Worm (Caenorhabditis elegans): Measurements from ENCODE around the gene cest-9.1.

The cest-9.1 gene

DNA sequence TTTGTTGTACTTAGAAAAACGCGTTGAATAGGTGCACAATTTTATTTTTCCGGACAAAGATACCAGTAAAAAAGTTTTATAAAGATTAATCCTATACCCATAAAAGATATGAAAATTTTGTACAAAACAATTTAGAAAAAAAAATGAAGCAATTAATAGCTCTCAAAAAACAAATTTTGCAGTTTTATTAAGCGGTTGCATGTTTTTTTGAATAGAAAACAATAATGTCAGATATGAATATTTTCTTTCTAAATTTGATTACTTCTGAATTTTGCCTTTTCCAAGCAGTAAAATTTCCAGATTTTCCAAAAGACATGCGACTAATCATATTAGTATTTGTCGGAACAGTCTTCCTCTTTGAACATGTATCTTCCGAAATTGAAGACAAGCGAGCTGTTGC is 9.0 kb upstream of the cest-9.1 start, which contains the start of gene C23H4.8:
Gene C23H4.8 (plus strand): TSS at position 301 of the 400 bp plus-strand sequence.
- no peak for TF ChIP-seq unc-3 (GFP tag; conservative IDR thresholded peaks at IDR 0.05)
- no peak for TF ChIP-seq unc-3 (tag; optimal IDR thresholded peaks at IDR 0.05)
- no peak for TF ChIP-seq ceh-9 (tag; optimal IDR thresholded peaks at IDR 0.05)
- no peak for TF ChIP-seq unc-42 (tag; optimal IDR thresholded peaks at IDR 0.05)
- TF ChIP-seq ahr-1 (tag; optimal IDR thresholded peaks at IDR 0.05) = no peak

DNA sequence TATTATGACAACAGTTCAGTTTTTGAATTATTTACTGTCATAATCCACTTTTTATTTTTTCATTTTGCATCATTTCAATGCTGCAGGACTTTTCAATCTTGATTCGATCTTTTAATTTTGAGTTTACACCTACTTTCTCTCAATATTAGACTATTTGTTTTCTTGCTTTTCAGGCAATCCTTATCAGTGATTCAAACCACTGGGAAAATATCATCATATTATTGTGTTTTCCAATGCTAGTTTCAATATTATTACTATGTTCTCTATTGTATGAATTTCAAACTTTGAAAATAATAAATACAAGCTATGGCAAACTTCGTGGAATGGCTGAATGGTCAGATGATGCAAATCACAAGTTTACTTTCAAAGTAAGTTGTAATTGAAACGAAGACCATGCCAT is 6.5 kb upstream of the cest-9.1 start, which contains the start of gene cest-8:
Gene cest-8 (plus strand): TSS at position 184 of the 400 bp plus-strand sequence.
- TF ChIP-seq K09A11.1 (tag; optimal IDR thresholded peaks at IDR 0.05; ENCODE audit: insufficient read depth) (no peak), unc-55 (GFP tag; optimal IDR thresholded peaks at IDR 0.05) (no peak), fkh-10 (GFP tag; optimal IDR thresholded peaks at IDR 0.05) (no peak), dve-1 (tag; optimal IDR thresholded peaks at IDR 0.05) (no peak), mec-3 (tag; optimal IDR thresholded peaks at IDR 0.05; ENCODE audit: borderline replicate concordance) (no peak), ceh-14 (tag; optimal IDR thresholded peaks at IDR 0.05) (no peak), ceh-45 (GFP tag; IDR thresholded peaks at IDR 0.05) (no peak), hlh-8 (tag; optimal IDR thresholded peaks at IDR 0.05) (no peak), unc-42 (tag; optimal IDR thresholded peaks at IDR 0.05) (no peak), tbx-7 (tag; optimal IDR thresholded peaks at IDR 0.05) (no peak), ahr-1 (tag; optimal IDR thresholded peaks at IDR 0.05) (no peak), fax-1 (tag; optimal IDR thresholded peaks at IDR 0.05) (no peak), nfya-1 (tag; optimal IDR thresholded peaks at IDR 0.05) (no peak)

DNA sequence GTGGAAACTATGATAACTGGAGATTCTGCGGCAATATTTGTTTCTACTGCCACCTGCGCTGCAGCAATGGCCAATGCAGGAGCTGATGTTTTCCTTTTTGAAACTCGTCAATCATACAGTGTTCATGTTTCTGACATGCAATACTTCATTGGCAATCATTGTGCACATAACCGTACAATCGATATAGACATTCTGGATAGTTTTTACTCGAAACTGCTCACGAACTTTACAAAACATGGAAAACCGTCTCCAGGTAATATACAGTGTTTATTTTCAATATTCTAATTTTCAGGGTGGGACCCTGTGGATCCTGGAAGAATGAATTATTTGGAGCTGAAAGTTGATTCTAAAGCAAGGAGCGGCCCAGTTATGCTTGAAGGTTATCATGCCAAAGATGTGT is 4.2 kb upstream of the cest-9.1 start, which contains the start of gene cest-9.2:
Gene cest-9.2 (plus strand): TSS at position 301 of the 400 bp plus-strand sequence.
- TF ChIP-seq unc-86 (tag; optimal IDR thresholded peaks at IDR 0.05) (no peak), ref-2 (tag; optimal IDR thresholded peaks at IDR 0.05) (no peak)

DNA sequence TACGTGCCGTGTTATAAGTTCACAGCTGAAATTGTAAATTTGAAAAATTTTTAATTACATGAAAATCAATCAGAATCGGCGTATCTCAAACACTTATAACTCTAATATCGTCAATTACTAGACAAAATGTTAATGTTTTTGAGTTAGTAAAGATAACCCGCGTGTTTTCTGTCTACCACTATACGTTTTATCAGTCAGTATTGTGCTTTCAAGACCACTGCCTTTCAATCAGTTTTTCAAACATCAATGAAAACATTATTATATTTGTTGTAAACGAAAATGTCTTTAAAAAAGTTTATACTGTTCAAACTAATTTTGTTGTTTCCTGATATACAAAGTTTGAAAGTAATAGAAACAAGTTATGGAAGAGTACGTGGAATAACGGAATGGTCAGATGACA is 3.3 kb upstream of the cest-9.1 start:
- TF ChIP-seq hlh-30 (tag; optimal IDR thresholded peaks at IDR 0.05; ENCODE audit: insufficient read depth) (no peak), sox-4 (tag; optimal IDR thresholded peaks at IDR 0.05) (no peak), elt-4 (tag; optimal IDR thresholded peaks at IDR 0.05) (no peak), ceh-48 (tag; optimal IDR thresholded peaks at IDR 0.05) (no peak), mec-3 (tag; optimal IDR thresholded peaks at IDR 0.05; ENCODE audit: borderline replicate concordance) (no peak), ceh-45 (GFP tag; IDR thresholded peaks at IDR 0.05) (no peak), lim-6 (tag; optimal IDR thresholded peaks at IDR 0.05) (no peak), ceh-6 (GFP tag; optimal IDR thresholded peaks at IDR 0.05) (no peak), ztf-16 (tag; optimal IDR thresholded peaks at IDR 0.05) (no peak)

DNA sequence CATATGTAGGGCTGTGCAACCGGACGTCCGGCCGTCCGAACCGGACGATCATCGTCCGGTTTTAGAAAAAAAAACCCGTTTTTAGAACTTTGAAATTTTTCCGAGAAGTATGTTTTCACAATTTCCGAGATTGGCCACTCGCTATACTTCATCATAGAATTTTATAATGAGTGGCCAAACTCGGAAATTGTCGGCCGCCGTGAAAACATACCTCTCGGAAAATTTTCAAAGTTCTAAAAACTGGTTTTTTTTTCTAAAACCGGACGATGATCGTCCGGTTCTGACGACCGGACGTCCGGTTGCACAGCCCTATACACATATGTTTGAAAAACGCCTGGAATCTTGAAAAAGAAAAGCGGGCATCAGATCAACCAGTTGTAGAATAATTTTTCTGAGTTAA is 1.1 kb downstream of the cest-9.1 start:
- TF ChIP-seq ceh-24 (tag; optimal IDR thresholded peaks at IDR 0.05) (no peak), fkh-6 (tag; optimal IDR thresholded peaks at IDR 0.05) (no peak), fkh-10 (GFP tag; optimal IDR thresholded peaks at IDR 0.05) (no peak), T23F11.4 (GFP tag; optimal IDR thresholded peaks at IDR 0.05) (no peak), ceh-22 (tag; optimal IDR thresholded peaks at IDR 0.05) (no peak), pros-1 (tag; optimal IDR thresholded peaks at IDR 0.05) (no peak)

DNA sequence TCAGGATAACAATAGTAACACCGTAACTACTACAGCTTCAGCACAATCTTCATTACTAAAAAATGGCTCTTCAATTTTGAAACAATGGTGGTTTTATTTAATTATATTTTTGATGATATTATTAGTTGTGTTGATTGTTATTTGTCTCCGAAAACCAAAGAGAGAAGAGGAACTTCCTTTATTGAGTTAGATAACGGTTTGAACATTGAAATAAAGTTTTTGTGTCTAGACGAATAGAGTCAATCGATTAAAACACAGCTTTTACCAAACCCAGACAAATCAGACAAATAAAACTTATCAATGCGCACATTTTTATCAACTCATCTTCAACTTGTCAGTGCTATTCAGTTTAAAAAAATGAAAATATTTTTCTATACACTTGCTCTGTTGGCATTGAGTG is 3.7 kb downstream of the cest-9.1 start, which contains the start of gene cest-7:
Gene cest-7 (plus strand): TSS at position 301 of the 400 bp plus-strand sequence.
- no peak for TF ChIP-seq K09A11.1 (tag; optimal IDR thresholded peaks at IDR 0.05; ENCODE audit: insufficient read depth)
- no peak for TF ChIP-seq K02D7.2 (tag; optimal IDR thresholded peaks at IDR 0.05)
- no peak for TF ChIP-seq sdc-2 (tag; optimal IDR thresholded peaks at IDR 0.05)
- TF ChIP-seq ztf-16 (tag; optimal IDR thresholded peaks at IDR 0.05) = no peak
- TF ChIP-seq unc-86 (tag; optimal IDR thresholded peaks at IDR 0.05) = no peak
- no peak for TF ChIP-seq pax-1 (tag; optimal IDR thresholded peaks at IDR 0.05)
- TF ChIP-seq pha-2 (tag; optimal IDR thresholded peaks at IDR 0.05) = no peak
- no peak for TF ChIP-seq lim-6 (tag; optimal IDR thresholded peaks at IDR 0.05)
- TF ChIP-seq ceh-9 (tag; optimal IDR thresholded peaks at IDR 0.05) = no peak
- TF ChIP-seq sox-4 (tag; optimal IDR thresholded peaks at IDR 0.05) = no peak
- TF ChIP-seq tbx-7 (tag; optimal IDR thresholded peaks at IDR 0.05) = no peak
- no peak for TF ChIP-seq ceh-31 (tag; optimal IDR thresholded peaks at IDR 0.05)
- TF ChIP-seq nhr-232 (tag; optimal IDR thresholded peaks at IDR 0.05) = no peak
- no peak for TF ChIP-seq dve-1 (tag; optimal IDR thresholded peaks at IDR 0.05)
- no peak for TF ChIP-seq C08G9.2 (tag; optimal IDR thresholded peaks at IDR 0.05)
- TF ChIP-seq ets-4 (tag; optimal IDR thresholded peaks at IDR 0.05) = no peak
- no peak for TF ChIP-seq ceh-30 (tag; optimal IDR thresholded peaks at IDR 0.05)
- TF ChIP-seq ceh-14 (tag; optimal IDR thresholded peaks at IDR 0.05) = no peak
- no peak for TF ChIP-seq nfya-1 (tag; optimal IDR thresholded peaks at IDR 0.05)
